Worm (Caenorhabditis elegans): ENCODE results near the gene str-8.
"Not testable (repeated sequence)": the region's sequence is repeated elsewhere in the genome, so short reads cannot be mapped to it uniquely, and the experiment has no call there.

str-8 gene

ce11 chrV:15754731-15755130, at the start of gene str-8:
Gene str-8 (plus strand): TSS chrV:15755031.
- not testable (repeated sequence) for TF ChIP-seq F10B5.3 (tag; optimal IDR thresholded peaks at IDR 0.05); attf-4 (tag; optimal IDR thresholded peaks at IDR 0.05); ceh-44 (GFP tag; IDR thresholded peaks at IDR 0.05)

- TF ChIP-seq nhr-28 (tag; optimal IDR thresholded peaks at IDR 0.05): peak; percentile 55
- TF ChIP-seq unc-62 (GFP tag; optimal IDR thresholded peaks at IDR 0.05 in 1 of 2): peak in 1 of 2 experiments; percentile 81
- TF ChIP-seq unc-62 (tag; optimal IDR thresholded peaks at IDR 0.05): no peak
- TF ChIP-seq ceh-82 (tag; optimal IDR thresholded peaks at IDR 0.05): no peak
- 0 out of 2 replicates have a peak, but pooled peaks have one; percentile 31 for TF ChIP-seq tra-1 (GFP tag; IDR thresholded peaks at IDR 0.05)
- TF ChIP-seq ctbp-1 (GFP tag; IDR thresholded peaks at IDR 0.05): no peak
- TF ChIP-seq ceh-20 (GFP tag; IDR thresholded peaks at IDR 0.05): 0 out of 2 replicates have a peak, but pooled peaks have one; percentile 20
Measured at ce11 chrV:15707982-15708381, 46.8 kb upstream of the str-8 start.

- TF ChIP-seq duxl-1 (tag; optimal IDR thresholded peaks at IDR 0.05; ENCODE audit: poor library complexity) (no peak), nhr-237 (tag; optimal IDR thresholded peaks at IDR 0.05) (no peak), tag-97 (GFP tag; IDR thresholded peaks at IDR 0.05) (no peak), Y5F2A.4 (GFP tag; optimal IDR thresholded peaks at IDR 0.05) (no peak), vab-7 (GFP tag; IDR thresholded peaks at IDR 0.05) (no peak), dmd-6 (GFP tag; IDR thresholded peaks at IDR 0.05) (no peak), nhr-11 (tag; optimal IDR thresholded peaks at IDR 0.05) (no peak), dpl-1 (GFP tag; optimal IDR thresholded peaks at IDR 0.05) (no peak), hlh-30 (tag; optimal IDR thresholded peaks at IDR 0.05; ENCODE audit: insufficient read depth) (no peak), zag-1 (tag; optimal IDR thresholded peaks at IDR 0.05) (no peak), lin-38 (GFP tag; IDR thresholded peaks at IDR 0.05) (no peak), T20F7.1 (GFP tag; optimal IDR thresholded peaks at IDR 0.05) (no peak), mxl-3 (GFP tag; optimal IDR thresholded peaks at IDR 0.05) (no peak), F37D6.2 (tag; optimal IDR thresholded peaks at IDR 0.05) (no peak), egl-27 (tag; optimal IDR thresholded peaks at IDR 0.05) (no peak), ces-1 (GFP tag; optimal IDR thresholded peaks at IDR 0.05) (no peak), ceh-20 (GFP tag; IDR thresholded peaks at IDR 0.05) (no peak), F26F4.8 (GFP tag; conservative IDR thresholded peaks at IDR 0.05) (no peak)
Measured at ce11 chrV:15710401-15710800, 44.4 kb upstream of the str-8 start, which contains the start of gene Y6E2A.1. Gene Y6E2A.1 (minus strand): TSS chrV:15710501.

- TF ChIP-seq dve-1 (tag; optimal IDR thresholded peaks at IDR 0.05; ENCODE audit: insufficient read depth): no peak
- no peak for TF ChIP-seq php-3 (GFP tag; IDR thresholded peaks at IDR 0.05)
- TF ChIP-seq hlh-11 (tag; optimal IDR thresholded peaks at IDR 0.05): no peak
- TF ChIP-seq lin-13 (GFP tag; optimal IDR thresholded peaks at IDR 0.05): no peak
- TF ChIP-seq ceh-62 (tag; optimal IDR thresholded peaks at IDR 0.05): no peak
- no peak for TF ChIP-seq nhr-76 (tag; optimal IDR thresholded peaks at IDR 0.05)
- no peak for TF ChIP-seq set-16 (GFP tag; IDR thresholded peaks at IDR 0.05)
- no peak for TF ChIP-seq attf-4 (tag; optimal IDR thresholded peaks at IDR 0.05)
- TF ChIP-seq nhr-28 (tag; optimal IDR thresholded peaks at IDR 0.05): no peak
- TF ChIP-seq mes-2 (tag; optimal IDR thresholded peaks at IDR 0.05; ENCODE audit: poor library complexity, severe bottlenecking): no peak
- TF ChIP-seq spr-3 (GFP tag; optimal IDR thresholded peaks at IDR 0.05): no peak
- TF ChIP-seq lir-3 (tag; optimal IDR thresholded peaks at IDR 0.05): no peak
- TF ChIP-seq zfp-3 (GFP tag; conservative IDR thresholded peaks at IDR 0.05): no peak
Measured at ce11 chrV:15711898-15712297, 42.9 kb upstream of the str-8 start, which contains the start of gene str-101. Gene str-101 (minus strand): TSS chrV:15711998.
